Fruit fly (Drosophila melanogaster) whole organism, embryonic: ENCODE data around the gene Cyp313a2.

Source experiments
- HHEX ChIP-seq: fragments of 200-800 bp; sonication (Bioruptor generic); optimal IDR thresholded peaks from 3 replicates; lab custom pipeline; 2017; ENCODE audit warnings: missing biosample characterization, mild to moderate bottlenecking, missing genetic modification characterization, missing genetic modification reagents
- Med ChIP-seq: fragments of 200-800 bp; sonication (Bioruptor generic); peaks from one replicate; lab custom pipeline; 2016; ENCODE audit warnings: missing biosample characterization, missing genetic modification characterization, mild to moderate bottlenecking, inconsistent platforms, moderate library complexity
- Sin3A ChIP-seq: fragments of >200 bp; optimal IDR thresholded peaks from 2 replicates; lab custom pipeline; 2018
- crc ChIP-seq: fragments of 200-800 bp; sonication (Bioruptor generic); optimal IDR thresholded peaks from 2 replicates; lab custom pipeline; 2016; ENCODE audit warnings: missing biosample characterization, missing genetic modification characterization
- dan ChIP-seq: fragments of 200-800 bp; sonication (Bioruptor generic); IDR thresholded peaks from 2 replicates; pipeline ENCODE4 v1.3.6; 2022; ENCODE audit warnings: missing biosample characterization, missing genetic modification characterization
- gt ChIP-seq: fragments of 200-800 bp; sonication (Bioruptor generic); IDR thresholded peaks from 2 replicates; pipeline ENCODE4 v1.3.6; 2022; ENCODE audit warnings: missing biosample characterization, missing genetic modification characterization
- maf-S ChIP-seq: fragments of 200-800 bp; sonication (Bioruptor generic); optimal IDR thresholded peaks from 2 replicates; lab custom pipeline; 2016; ENCODE audit warnings: missing biosample characterization, missing genetic modification characterization
- mirr ChIP-seq: fragments of 200-800 bp; sonication (Bioruptor generic); optimal IDR thresholded peaks from 3 replicates; lab custom pipeline; 2018; ENCODE audit warnings: missing biosample characterization, mild to moderate bottlenecking, missing genetic modification characterization
- peb ChIP-seq: fragments of 200-800 bp; sonication (Bioruptor generic); IDR thresholded peaks from 2 replicates; pipeline ENCODE4 v1.3.6; 2022; ENCODE audit warnings: missing biosample characterization, missing genetic modification characterization
- sr ChIP-seq: fragments of 200-800 bp; sonication (Bioruptor generic); IDR thresholded peaks from 3 replicates; pipeline ENCODE4 v1.3.6; 2022; ENCODE audit warnings: missing biosample characterization, missing genetic modification characterization

DNA sequence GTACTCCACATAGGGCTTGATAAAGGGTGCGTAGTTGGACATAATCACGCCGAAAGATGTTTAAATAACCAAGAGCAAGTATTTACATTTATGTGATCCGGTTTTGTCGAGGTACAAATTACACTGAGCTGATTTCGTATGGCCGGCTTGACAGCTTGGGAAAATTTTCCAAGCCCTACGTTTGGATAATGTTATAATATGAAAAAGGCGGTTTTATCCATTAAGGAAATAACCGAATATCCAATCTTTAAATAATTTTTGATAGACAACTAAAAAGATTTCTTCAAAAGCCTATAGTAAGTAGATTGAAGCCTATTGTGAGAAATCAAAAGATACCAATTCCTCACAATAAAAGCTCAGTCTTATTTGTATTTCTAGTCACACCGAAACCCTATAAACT lies 41.8 kb downstream of the Cyp313a2 start, which contains the start of the genes eIF3d2 and CG43450:
- no peak for TF ChIP-seq peb (GFP tag; lab: Robert Waterston, UW)
- no peak for TF ChIP-seq Sin3A (lab: Kevin White, UChicago)
- no peak for TF ChIP-seq sr (GFP tag; lab: Robert Waterston, UW)
- no peak for TF ChIP-seq HHEX (GFP tag; lab: Kevin White, UChicago)
- no peak for TF ChIP-seq crc
- TF ChIP-seq dan (GFP tag; lab: Robert Waterston, UW) = no peak
- no peak for TF ChIP-seq maf-S
- no peak for TF ChIP-seq Med (GFP tag; lab: Kevin White, UChicago)
- no peak for TF ChIP-seq gt (GFP tag; lab: Robert Waterston, UW)
- TF ChIP-seq mirr = no peak
